Fruit fly (Drosophila melanogaster): Measurements from ENCODE around the gene CG9399.

- no peak for TF ChIP-seq pan (optimal IDR thresholded peaks at IDR 0.05)
- TF ChIP-seq Dfd (GFP tag; optimal IDR thresholded peaks at IDR 0.05) = no peak
- TF ChIP-seq sage (GFP tag; optimal IDR thresholded peaks at IDR 0.05) = no peak
- no peak for TF ChIP-seq jim (GFP tag; optimal IDR thresholded peaks at IDR 0.05)
- TF ChIP-seq usp (GFP tag; optimal IDR thresholded peaks at IDR 0.05) = no peak
- no peak for TF ChIP-seq Hr78 (GFP tag; optimal IDR thresholded peaks at IDR 0.05)
- TF ChIP-seq Abd-B (GFP tag; optimal IDR thresholded peaks at IDR 0.05) = no peak
- no peak for TF ChIP-seq Myc (optimal IDR thresholded peaks at IDR 0.05)
These were observed 24.1 kb upstream of the CG9399 start for dm6 chr3R:9598099-9598498.

Data from whole organism, wandering third instar larva.